Fruit fly (Drosophila melanogaster) whole organism: ENCODE results near the gene CG32982.

Source experiments
- CG8478 ChIP-seq: fragments of >200 bp; optimal IDR thresholded peaks from 2 replicates; lab custom pipeline; 2018; ENCODE audit warnings: inconsistent platforms
- Dll ChIP-seq: fragments of >200 bp; optimal IDR thresholded peaks from 2 replicates; lab custom pipeline; 2017
- EcR ChIP-seq, 2 experiments: fragments of >200 bp; optimal IDR thresholded peaks; 2 replicates each; lab custom pipeline; 2017; ENCODE audit warnings: missing biosample characterization in 2 of 2, missing genetic modification characterization in 2 of 2, missing genetic modification reagents in 2 of 2
- pan ChIP-seq: fragments of >200 bp; optimal IDR thresholded peaks from 2 replicates; lab custom pipeline; 2017
- psq ChIP-seq: fragments of >200 bp; optimal IDR thresholded peaks from 2 replicates; lab custom pipeline; 2017
- usp ChIP-seq: fragments of >200 bp; optimal IDR thresholded peaks from 2 replicates; lab custom pipeline; 2017; ENCODE audit warnings: missing biosample characterization, missing genetic modification characterization, mixed read lengths

CG32982 gene

DNA sequence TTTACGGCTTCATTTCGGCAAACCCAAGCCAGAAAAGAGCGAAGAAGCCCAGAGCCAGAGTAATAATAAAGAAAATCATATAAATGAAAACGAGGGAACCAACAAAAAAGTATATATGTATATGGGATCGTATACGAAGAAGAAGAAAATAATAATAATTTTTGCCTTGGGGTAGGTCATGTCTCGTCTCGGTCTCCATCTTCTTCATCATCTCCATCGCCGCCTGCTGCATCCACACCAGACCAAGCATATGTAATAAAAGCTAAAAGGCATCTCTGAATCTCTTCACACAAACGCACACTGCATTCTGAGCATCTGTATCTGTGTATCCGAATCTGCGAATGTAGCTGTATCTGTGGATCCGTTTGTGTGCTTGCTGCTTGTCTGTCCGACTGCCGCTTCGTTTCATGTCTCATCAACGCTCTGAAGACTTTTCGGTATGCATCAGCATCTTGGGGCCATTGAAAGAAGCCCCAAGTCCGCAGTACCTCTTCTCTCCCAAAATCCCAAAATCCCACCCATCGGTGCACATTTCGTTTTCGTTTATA lies 72.9 kb downstream of the CG32982 start:
- TF ChIP-seq Dll (lab: Kevin White, UChicago) = no peak
- TF ChIP-seq EcR (GFP tag; optimal IDR thresholded peaks at IDR 0.05; lab: Kevin White, UChicago) = no peak
- TF ChIP-seq usp = no peak
- no peak for TF ChIP-seq psq (lab: Kevin White, UChicago)
- TF ChIP-seq pan (lab: Kevin White, UChicago) = no peak
- TF ChIP-seq CG8478 = no peak

DNA sequence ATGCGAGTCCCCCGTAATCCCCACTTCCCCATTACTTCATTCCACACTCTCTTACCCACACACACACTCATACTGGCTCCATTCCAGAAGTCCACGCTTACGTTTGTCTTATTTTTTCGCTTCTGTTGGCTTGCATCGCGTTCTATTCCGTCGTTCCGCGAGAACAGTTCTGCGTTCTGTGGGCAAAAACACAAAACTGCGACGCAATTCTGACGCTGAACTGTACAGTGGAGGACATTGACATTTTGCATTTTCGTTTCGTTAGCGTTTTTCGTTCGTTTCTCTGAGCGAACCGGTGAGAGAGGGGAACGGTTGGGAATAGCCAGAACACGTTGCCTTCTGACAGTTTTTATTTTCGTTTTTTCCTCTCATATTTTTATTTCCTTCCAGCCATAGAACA lies 77.9 kb downstream of the CG32982 start:
- TF ChIP-seq pan (lab: Kevin White, UChicago) (no peak), EcR (GFP tag; optimal IDR thresholded peaks at IDR 0.05; lab: Kevin White, UChicago) (peak; percentile 81 to 98)

DNA sequence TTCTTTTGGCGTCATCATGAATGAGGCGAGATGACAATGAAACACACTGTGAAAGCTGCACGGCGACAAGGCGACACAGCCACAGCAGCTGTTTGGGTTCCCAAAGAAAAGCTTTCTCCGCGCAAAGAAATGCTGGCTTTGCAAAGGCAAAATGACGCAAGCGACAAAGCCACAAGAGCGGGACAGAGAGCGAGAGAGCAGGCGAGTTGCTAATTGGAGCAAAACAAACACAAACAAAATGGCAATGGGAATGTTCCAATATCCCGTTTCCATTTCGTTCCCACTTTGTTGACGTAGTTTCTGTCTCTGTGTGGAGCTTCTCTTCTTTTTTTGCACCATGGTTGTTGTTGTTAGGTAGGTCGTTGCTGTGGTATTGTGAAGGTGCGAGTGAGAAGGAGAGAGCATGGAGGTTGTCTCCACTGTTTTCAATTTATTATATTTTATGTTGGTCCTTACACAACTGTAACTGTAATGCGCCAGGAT lies 79.6 kb downstream of the CG32982 start:
- TF ChIP-seq usp = no peak
- no peak for TF ChIP-seq Dll (lab: Kevin White, UChicago)
- no peak for TF ChIP-seq pan (lab: Kevin White, UChicago)
- TF ChIP-seq EcR (GFP tag; optimal IDR thresholded peaks at IDR 0.05; lab: Kevin White, UChicago) = peak; percentile 18 to 51
- TF ChIP-seq CG8478 = no peak
- no peak for TF ChIP-seq psq (lab: Kevin White, UChicago)

DNA sequence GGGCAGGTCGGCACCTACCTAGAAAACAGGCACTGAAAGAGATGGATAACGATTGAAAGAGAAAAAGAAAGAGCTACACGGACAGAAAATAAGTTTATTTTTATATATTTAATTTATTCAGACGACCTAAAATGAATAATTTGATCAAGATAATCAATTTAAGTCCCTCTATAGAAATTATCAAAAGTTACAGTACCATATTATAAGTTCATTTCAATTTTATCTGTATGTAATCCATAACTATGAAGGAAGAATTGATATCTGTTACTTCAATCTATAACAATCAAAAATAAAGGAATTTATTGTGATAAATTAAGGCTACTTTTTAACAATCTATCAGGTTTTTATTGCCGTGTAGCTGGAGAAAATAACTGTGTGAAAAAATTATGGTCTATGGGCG lies 80.9 kb downstream of the CG32982 start:
- no peak for TF ChIP-seq CG8478
- no peak for TF ChIP-seq Dll (lab: Kevin White, UChicago)

DNA sequence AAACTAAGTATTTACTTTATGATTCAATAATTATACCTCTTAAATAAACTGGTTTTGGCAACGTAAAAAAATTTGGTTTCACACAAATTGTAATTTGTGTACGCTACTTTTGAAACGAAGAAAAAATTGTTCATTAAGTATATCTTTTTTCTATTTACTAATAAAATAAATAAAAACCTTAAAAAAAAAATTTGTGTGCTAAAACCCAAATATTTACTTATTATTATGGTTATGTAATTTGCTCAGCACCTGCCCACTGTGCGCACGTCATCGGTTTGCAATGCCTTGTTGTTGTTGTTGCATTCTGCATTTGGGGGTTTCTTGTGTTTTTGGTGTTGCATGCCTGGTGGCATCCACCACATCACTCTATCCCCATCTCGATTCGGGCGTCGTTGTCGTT lies 81.6 kb downstream of the CG32982 start:
- TF ChIP-seq CG8478 (no peak), Dll (lab: Kevin White, UChicago) (no peak), pan (lab: Kevin White, UChicago) (no peak), psq (lab: Kevin White, UChicago) (no peak), EcR (GFP tag; optimal IDR thresholded peaks at IDR 0.05; lab: Kevin White, UChicago) (no peak), usp (no peak)

DNA sequence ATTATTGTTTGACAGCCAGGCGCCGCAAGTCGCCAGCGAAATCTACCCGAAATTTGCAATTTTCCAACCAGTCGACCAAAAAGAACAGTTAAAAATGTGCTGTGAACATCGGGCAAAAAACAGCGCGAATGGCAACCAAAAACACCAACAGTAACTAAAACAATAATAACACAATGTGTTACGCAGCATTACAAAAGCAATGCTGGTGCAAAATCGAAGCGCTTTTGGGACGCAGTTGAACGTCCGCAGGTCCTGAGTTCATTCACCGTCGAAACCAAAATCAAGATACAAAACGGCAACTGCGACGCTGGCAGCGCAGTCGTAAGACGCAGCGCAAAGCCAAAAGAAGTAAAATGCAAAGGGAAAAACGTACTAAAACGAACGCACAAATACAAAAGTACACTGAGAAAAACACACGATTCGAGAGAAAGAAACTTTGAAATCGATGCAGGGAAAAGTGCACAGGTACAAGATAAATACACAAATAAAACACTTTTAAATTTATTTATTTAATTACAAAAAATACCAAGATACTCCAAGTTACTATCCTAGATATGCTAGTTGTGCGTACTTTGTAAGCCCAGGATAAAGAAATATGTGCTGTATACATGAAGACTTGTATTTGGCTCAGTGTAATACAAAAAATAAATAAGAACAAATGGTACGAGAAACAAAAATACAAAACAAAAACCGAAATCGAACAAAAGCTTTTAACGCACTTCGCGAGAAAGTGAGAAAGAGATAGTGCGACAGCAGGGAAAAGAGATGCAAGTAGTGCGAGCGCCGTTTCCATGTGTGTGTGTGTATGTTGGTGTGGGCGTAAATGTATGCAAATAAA lies 85.5 kb downstream of the CG32982 start:
- TF ChIP-seq EcR (GFP tag; optimal IDR thresholded peaks at IDR 0.05; lab: Kevin White, UChicago) (peak; percentile 78 to 97), CG8478 (no peak), Dll (lab: Kevin White, UChicago) (no peak)
